Fruit fly (Drosophila melanogaster): Measurements from ENCODE around the gene BuGZ.

DNA sequence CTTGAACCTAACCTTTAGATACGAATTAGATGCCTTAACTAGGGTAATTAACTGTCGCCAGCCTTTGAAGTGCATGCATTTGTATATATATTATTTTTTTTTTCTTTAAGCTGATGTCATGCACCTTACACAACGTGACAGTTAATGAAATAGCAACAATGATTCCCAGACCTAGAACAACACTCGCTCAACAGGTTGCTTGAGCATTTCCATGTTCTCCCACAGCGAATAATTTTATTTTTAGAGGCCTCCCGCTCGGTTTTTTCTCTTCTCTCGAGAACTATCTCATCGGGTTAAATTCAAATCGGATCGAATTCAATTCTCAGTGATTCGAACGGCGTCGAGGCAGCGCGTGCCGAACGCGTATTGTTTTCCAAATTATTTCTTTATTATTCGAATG lies 55.5 kb downstream of the BuGZ start, which contains the start of gene Ugt37D1:
- no peak for TF ChIP-seq CG6792 (GFP tag; optimal IDR thresholded peaks at IDR 0.05)
- no peak for TF ChIP-seq fd85E (GFP tag; optimal IDR thresholded peaks at IDR 0.05)
